Fruit fly (Drosophila melanogaster) whole organism: ENCODE results near the gene CG13385.

Experiments
- CG8478 ChIP-seq: fragments of >200 bp; optimal IDR thresholded peaks from 2 replicates; lab custom pipeline; 2018; ENCODE audit warnings: inconsistent platforms
- Dll ChIP-seq: fragments of >200 bp; optimal IDR thresholded peaks from 2 replicates; lab custom pipeline; 2017
- EcR ChIP-seq, 2 experiments: fragments of >200 bp; optimal IDR thresholded peaks; 2 replicates each; lab custom pipeline; 2017; ENCODE audit warnings: missing biosample characterization in 2 of 2, missing genetic modification characterization in 2 of 2, missing genetic modification reagents in 2 of 2
- pan ChIP-seq: fragments of >200 bp; optimal IDR thresholded peaks from 2 replicates; lab custom pipeline; 2017
- psq ChIP-seq: fragments of >200 bp; optimal IDR thresholded peaks from 2 replicates; lab custom pipeline; 2017

DNA sequence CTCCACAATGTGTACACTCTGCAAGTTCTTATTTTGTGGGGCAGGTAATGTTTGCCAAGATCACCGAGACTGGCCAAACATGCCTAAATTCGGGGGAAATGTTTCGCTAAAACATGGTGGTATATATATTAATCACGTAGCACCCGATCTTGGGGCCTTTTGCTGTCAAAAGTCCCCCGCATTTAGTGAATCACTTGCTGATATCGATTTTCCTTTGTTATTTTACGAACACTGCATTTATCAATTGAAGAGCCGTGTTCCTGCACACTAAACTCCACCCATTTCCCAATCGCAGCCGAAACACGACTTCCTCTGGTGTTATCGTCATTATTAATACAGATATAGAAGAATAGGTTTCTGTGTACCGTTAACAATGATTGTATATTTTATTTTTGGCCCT, 25.3 kb downstream of the CG13385 start:
- TF ChIP-seq EcR (GFP tag; optimal IDR thresholded peaks at IDR 0.05; lab: Kevin White, UChicago) (no peak), psq (lab: Kevin White, UChicago) (no peak), CG8478 (no peak), pan (lab: Kevin White, UChicago) (no peak), Dll (lab: Kevin White, UChicago) (no peak)
